Fruit fly (Drosophila melanogaster): Measurements from ENCODE around the gene CG15443.

- TF ChIP-seq CG8478 (optimal IDR thresholded peaks at IDR 0.05): no peak
- TF ChIP-seq CTCF (optimal IDR thresholded peaks at IDR 0.05): no peak
Measured at dm6 chr2L:4440881-4441737, 22.1 kb downstream of the CG15443 start, which contains the start of gene CG15431.

Measured in S2 (cell line).